Fruit fly (Drosophila melanogaster) whole organism, wandering third instar larva: ENCODE measurements around the gene CG1537.

ENCODE experiments used
- Mio ChIP-seq: sonication (Bioruptor generic); optimal IDR thresholded peaks from 2 replicates; lab custom pipeline; 2016; ENCODE audit warnings: missing biosample characterization, missing genetic modification characterization
- Myc ChIP-seq: fragments of >200 bp; optimal IDR thresholded peaks from 2 replicates; lab custom pipeline; 2017
- OdsH ChIP-seq: fragments of 200-800 bp; sonication (Bioruptor generic); optimal IDR thresholded peaks from 2 replicates; lab custom pipeline; 2016; ENCODE audit warnings: missing biosample characterization, mild to moderate bottlenecking, missing genetic modification characterization
- Vsx2 ChIP-seq: fragments of 200-300, 225-300 bp; sonication (Bioruptor generic); optimal IDR thresholded peaks from 2 replicates; lab custom pipeline; 2018; ENCODE audit warnings: missing biosample characterization, missing genetic modification characterization; ENCODE audit not compliant: partially characterized antibody
- dsf ChIP-seq: sonication (Bioruptor generic); optimal IDR thresholded peaks from 2 replicates; lab custom pipeline; 2016; ENCODE audit warnings: missing biosample characterization, missing genetic modification characterization, borderline replicate concordance
- lola ChIP-seq: fragments of >200 bp; optimal IDR thresholded peaks from 2 replicates; lab custom pipeline; 2017; ENCODE audit warnings: missing biosample characterization, missing genetic modification characterization
- pan ChIP-seq: fragments of >200 bp; optimal IDR thresholded peaks from 2 replicates; lab custom pipeline; 2017
- psq ChIP-seq: fragments of 200-800 bp; sonication (Bioruptor generic); optimal IDR thresholded peaks from 3 replicates; lab custom pipeline; 2017; ENCODE audit warnings: missing biosample characterization, mild to moderate bottlenecking, missing genetic modification characterization, moderate library complexity
- sv ChIP-seq: fragments of 200-800 bp; sonication (Bioruptor generic); optimal IDR thresholded peaks from 3 replicates; lab custom pipeline; 2016; ENCODE audit warnings: missing biosample characterization, missing genetic modification characterization

dm6 chrX:11066252-11066651, 3.3 kb upstream of the CG1537 start, which contains the start of gene CG15203:
- TF ChIP-seq psq (no peak), lola (GFP tag; lab: Kevin White, UChicago) (no peak), sv (no peak), OdsH (GFP tag; lab: Kevin White, UChicago) (no peak), dsf (GFP tag; lab: Kevin White, UChicago) (no peak), pan (lab: Kevin White, UChicago) (no peak), Myc (lab: Kevin White, UChicago) (no peak), Vsx2 (GFP tag; lab: Kevin White, UChicago) (no peak), Mio (no peak)
